Worm (Caenorhabditis elegans) whole organism, L4 larva: Measurements from ENCODE around the gene cal-7.
A peak's percentile ranks its signal among the peaks of the same experiment; 100 is the strongest.

Source experiments
- F10B5.3 ChIP-seq: sonication (generic microtip); optimal IDR thresholded peaks from 2 replicates; lab custom pipeline; 2016; ENCODE audit warnings: mild to moderate bottlenecking, missing genetic modification characterization, missing compliant biosample characterization
- Y75B8A.6 ChIP-seq: fragments of 200-800 bp; sonication (Bioruptor generic); IDR thresholded peaks from 2 replicates; pipeline ENCODE4 v1.3.6; 2022; ENCODE audit warnings: missing genetic modification reagents, missing genetic modification characterization, missing compliant biosample characterization
- aha-1 ChIP-seq: fragments of 150-350 bp; peaks from one replicate; lab custom pipeline; 2014; ENCODE audit warnings: missing biosample characterization, missing genetic modification characterization
- ama-1 ChIP-seq: fragments of 150-350 bp; optimal IDR thresholded peaks from 2 replicates; lab custom pipeline; 2014; ENCODE audit warnings: inconsistent platforms, mixed read lengths
- arid-1 ChIP-seq: fragments of 200-800 bp; sonication (Bioruptor generic); conservative IDR thresholded peaks from 2 replicates; pipeline ENCODE4 v1.3.6; 2022; ENCODE audit warnings: missing genetic modification reagents, missing genetic modification characterization, missing compliant biosample characterization
- ceh-28 ChIP-seq: fragments of 150-350 bp; optimal IDR thresholded peaks from 2 replicates; lab custom pipeline; 2014; ENCODE audit warnings: missing biosample characterization, missing genetic modification reagents, missing genetic modification characterization
- ceh-62 ChIP-seq: sonication (generic microtip); optimal IDR thresholded peaks from 2 replicates; lab custom pipeline; 2017; ENCODE audit warnings: missing biosample characterization, missing genetic modification characterization
- ces-1 ChIP-seq: fragments of 150-350 bp; sonication (generic microtip); optimal IDR thresholded peaks from 4 replicates; lab custom pipeline; 2014; ENCODE audit warnings: missing biosample characterization, missing genetic modification reagents, missing genetic modification characterization
- cey-2 ChIP-seq: sonication (generic microtip); optimal IDR thresholded peaks from 3 replicates; lab custom pipeline; 2017; ENCODE audit warnings: missing genetic modification characterization, mild to moderate bottlenecking, missing compliant biosample characterization, antibody characterized with exemption, borderline replicate concordance; ENCODE audit not compliant: insufficient read depth
- ctbp-1 ChIP-seq: fragments of 200-800 bp; sonication (Bioruptor generic); IDR thresholded peaks from 2 replicates; pipeline ENCODE4 v1.3.6; 2022; ENCODE audit warnings: missing genetic modification reagents, missing genetic modification characterization, missing compliant biosample characterization
- daf-16 ChIP-seq, 3 experiments: sonication (generic microtip); optimal IDR thresholded peaks; 2 replicates each; lab custom pipeline; 2016 to 2017; ENCODE audit warnings: missing genetic modification characterization in 3 of 3, missing genetic modification reagents in 3 of 3, mild to moderate bottlenecking in 2 of 3, missing compliant biosample characterization in 2 of 3, missing biosample characterization in 1 of 3, moderate library complexity in 1 of 3
- dmd-6 ChIP-seq: fragments of 200-800 bp; sonication (Bioruptor generic); IDR thresholded peaks from 2 replicates; pipeline ENCODE4 v1.3.6; 2022; ENCODE audit warnings: missing genetic modification reagents, missing genetic modification characterization, missing compliant biosample characterization
- dpl-1 ChIP-seq: fragments of 150-350 bp; optimal IDR thresholded peaks from 2 replicates; lab custom pipeline; 2014; ENCODE audit warnings: missing biosample characterization, missing genetic modification reagents, missing genetic modification characterization
- dve-1 ChIP-seq: sonication (generic microtip); optimal IDR thresholded peaks from 2 replicates; lab custom pipeline; 2017; ENCODE audit warnings: antibody characterized with exemption, mild to moderate bottlenecking, missing genetic modification characterization, missing compliant biosample characterization; ENCODE audit not compliant: insufficient read depth
- egl-27 ChIP-seq: sonication (generic microtip); optimal IDR thresholded peaks from 3 replicates; lab custom pipeline; 2017; ENCODE audit warnings: missing biosample characterization, missing genetic modification reagents, missing genetic modification characterization
- fkh-10 ChIP-seq: fragments of 150-350 bp; optimal IDR thresholded peaks from 2 replicates; lab custom pipeline; 2014; ENCODE audit warnings: missing biosample characterization, missing genetic modification reagents, missing genetic modification characterization
- jun-1 ChIP-seq: fragments of 150-350 bp; optimal IDR thresholded peaks from 2 replicates; lab custom pipeline; 2014; ENCODE audit warnings: missing biosample characterization, missing genetic modification reagents, missing genetic modification characterization
- lin-13 ChIP-seq: fragments of 150-350 bp; optimal IDR thresholded peaks from 2 replicates; lab custom pipeline; 2014; ENCODE audit warnings: missing biosample characterization, missing genetic modification reagents, missing genetic modification characterization
- lin-15B ChIP-seq: fragments of 150-350 bp; sonication (generic microtip); optimal IDR thresholded peaks from 3 replicates; lab custom pipeline; 2014; ENCODE audit warnings: missing biosample characterization, missing genetic modification characterization
- lin-39 ChIP-seq: fragments of 150-350 bp; optimal IDR thresholded peaks from 2 replicates; lab custom pipeline; 2014; ENCODE audit warnings: missing biosample characterization, missing genetic modification reagents, missing genetic modification characterization
- lsy-2 ChIP-seq, 2 experiments: fragments of 150-350 bp in 1 of 2; sonication (generic microtip) in 1 of 2; optimal IDR thresholded peaks; 2 replicates each; lab custom pipeline; 2014 to 2017; ENCODE audit warnings: missing biosample characterization in 2 of 2, missing genetic modification characterization in 2 of 2
- madf-5 ChIP-seq, 2 experiments: fragments of 200-800 bp; sonication (Bioruptor generic); IDR thresholded peaks; 2 replicates each; pipeline ENCODE4 v1.3.6; 2022; ENCODE audit warnings: missing compliant biosample characterization in 2 of 2, missing genetic modification characterization in 2 of 2
- mep-1 ChIP-seq: fragments of 150-350 bp; sonication (generic microtip); optimal IDR thresholded peaks from 3 replicates; lab custom pipeline; 2014; ENCODE audit warnings: missing biosample characterization, missing genetic modification characterization
- nhr-11 ChIP-seq: fragments of 150-350 bp; optimal IDR thresholded peaks from 2 replicates; lab custom pipeline; 2014; ENCODE audit warnings: missing biosample characterization, missing genetic modification characterization
- nhr-111 ChIP-seq: fragments of 200-800 bp; sonication (Bioruptor generic); optimal IDR thresholded peaks from 2 replicates; lab custom pipeline; 2018; ENCODE audit warnings: mild to moderate bottlenecking, missing genetic modification characterization, missing compliant biosample characterization
- nhr-28 ChIP-seq: fragments of 150-350 bp; optimal IDR thresholded peaks from 2 replicates; lab custom pipeline; 2014; ENCODE audit warnings: missing biosample characterization, missing genetic modification characterization
- nhr-6 ChIP-seq: fragments of 150-350 bp; optimal IDR thresholded peaks from 2 replicates; lab custom pipeline; 2014; ENCODE audit warnings: missing biosample characterization, missing genetic modification characterization
- set-16 ChIP-seq: fragments of 200-800 bp; sonication (Bioruptor generic); IDR thresholded peaks from 2 replicates; pipeline ENCODE4 v1.3.6; 2022; ENCODE audit warnings: missing genetic modification reagents, missing genetic modification characterization, missing compliant biosample characterization
- snpc-1.2 ChIP-seq: fragments of 200-800 bp; sonication (Bioruptor generic); IDR thresholded peaks from 2 replicates; pipeline ENCODE4 v1.3.6; 2022; ENCODE audit warnings: missing genetic modification reagents, missing genetic modification characterization, missing compliant biosample characterization
- unc-62 ChIP-seq, 3 experiments: fragments of 150-350 bp in 1 of 3; sonication (generic microtip); optimal IDR thresholded peaks in 2 of 3; peaks in 1 of 3; 1 replicate in 1 of 3; 2 replicates in 2 of 3; lab custom pipeline; 2014 to 2017; ENCODE audit warnings: missing biosample characterization in 3 of 3, missing genetic modification characterization in 3 of 3, missing genetic modification reagents in 3 of 3, missing genotype in 1 of 3

Gene cal-7

DNA sequence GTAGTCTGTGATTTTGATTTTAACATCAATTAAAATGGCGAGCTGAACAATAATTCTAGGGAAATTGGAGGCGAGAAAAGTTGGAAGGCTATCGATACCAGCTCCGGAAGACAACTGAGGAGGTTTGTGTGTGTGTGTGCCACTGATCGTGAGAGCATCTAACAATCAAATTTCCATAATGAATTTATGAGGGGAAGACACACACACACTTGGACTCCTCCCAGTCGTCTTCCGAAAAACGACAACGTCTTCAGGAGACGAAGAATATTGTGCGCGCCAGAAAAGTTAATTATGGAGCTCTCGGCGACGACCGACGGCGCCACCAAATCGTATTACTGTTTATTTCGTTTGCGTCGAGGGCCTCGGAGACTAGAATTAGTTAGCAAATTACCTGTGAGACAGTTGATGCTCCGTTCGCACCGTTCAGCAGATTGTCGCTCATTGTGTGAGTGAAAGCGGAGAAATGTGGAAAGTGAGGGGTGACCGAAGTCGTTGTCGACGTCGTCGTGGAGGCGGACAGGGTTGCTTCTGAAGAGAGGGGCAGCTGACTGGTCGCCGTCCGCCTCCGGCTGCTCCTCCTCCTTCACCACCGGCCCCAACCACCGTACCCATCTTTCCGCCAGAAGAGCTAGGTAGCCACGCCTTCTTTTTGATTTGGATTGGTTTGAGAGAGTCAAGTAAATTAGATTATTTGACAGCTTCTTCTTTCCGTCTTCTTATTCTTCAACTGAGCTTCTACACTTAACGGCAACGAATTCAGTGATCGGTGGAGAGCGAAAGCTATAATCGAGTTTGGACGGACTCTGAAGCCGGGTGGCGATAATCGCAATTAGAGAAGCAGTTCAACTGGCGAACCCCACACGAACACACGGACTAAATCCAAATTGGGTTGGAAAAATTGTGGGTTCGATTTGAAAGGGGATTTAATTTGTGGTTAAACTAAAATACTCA is 35.2 kb downstream of the cal-7 start, which contains the start of gene unc-42:
Gene unc-42 (minus strand): TSS at position 564 of the 951 bp plus-strand sequence.
- TF ChIP-seq lsy-2 (tag; optimal IDR thresholded peaks at IDR 0.05; lab: Kevin White, UChicago) (peak in 1 of 2 experiments; percentile 40), ctbp-1 (GFP tag; lab: Robert Waterston, UW) (peak; percentile 70), set-16 (peak; percentile 93), dmd-6 (GFP tag; lab: Robert Waterston, UW) (no peak), aha-1 (tag; lab: Kevin White, UChicago) (peak; percentile 2), lin-39 (tag; lab: Kevin White, UChicago) (no peak), fkh-10 (peak; percentile 73), Y75B8A.6 (GFP tag; lab: Robert Waterston, UW) (no peak), lin-15B (tag; lab: Kevin White, UChicago) (no peak), ces-1 (GFP tag; lab: Kevin White, UChicago) (peak; percentile 100), unc-62 (GFP tag; optimal IDR thresholded peaks at IDR 0.05 in 1 of 2; lab: Kevin White, UChicago) (peak in 1 of 2 experiments; percentile 4), unc-62 (tag; optimal IDR thresholded peaks at IDR 0.05; lab: Kevin White, UChicago) (no peak)

DNA sequence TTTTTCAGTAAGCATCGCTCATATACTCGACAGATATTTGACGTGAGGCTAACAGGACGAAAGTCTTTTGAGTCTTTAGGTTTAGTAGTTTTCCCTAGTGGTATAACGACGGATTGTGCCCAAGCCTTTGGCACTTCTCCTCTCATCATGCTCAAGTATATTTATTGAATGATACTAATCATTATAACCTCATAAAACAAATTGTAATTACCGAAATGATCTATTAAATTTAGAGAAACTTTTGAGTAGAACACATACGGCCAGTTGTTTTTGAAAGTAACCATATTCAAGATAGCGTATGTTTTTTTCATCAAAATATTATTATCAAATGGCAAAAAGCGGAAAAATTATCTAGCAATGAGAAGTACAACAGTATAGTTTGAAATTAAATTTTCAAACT is 37.4 kb downstream of the cal-7 start:
- TF ChIP-seq ceh-62 (tag; lab: Kevin White, UChicago), result no peak
- TF ChIP-seq F10B5.3 (tag; lab: Kevin White, UChicago), result no peak
- TF ChIP-seq snpc-1.2, result no peak
- TF ChIP-seq daf-16 (GFP tag; optimal IDR thresholded peaks at IDR 0.05; lab: Kevin White, UChicago), result no peak
- TF ChIP-seq daf-16 (tag; optimal IDR thresholded peaks at IDR 0.05; lab: Kevin White, UChicago), result no peak
- TF ChIP-seq lin-13, result no peak
- TF ChIP-seq arid-1 (GFP tag; lab: Robert Waterston, UW), result no peak

DNA sequence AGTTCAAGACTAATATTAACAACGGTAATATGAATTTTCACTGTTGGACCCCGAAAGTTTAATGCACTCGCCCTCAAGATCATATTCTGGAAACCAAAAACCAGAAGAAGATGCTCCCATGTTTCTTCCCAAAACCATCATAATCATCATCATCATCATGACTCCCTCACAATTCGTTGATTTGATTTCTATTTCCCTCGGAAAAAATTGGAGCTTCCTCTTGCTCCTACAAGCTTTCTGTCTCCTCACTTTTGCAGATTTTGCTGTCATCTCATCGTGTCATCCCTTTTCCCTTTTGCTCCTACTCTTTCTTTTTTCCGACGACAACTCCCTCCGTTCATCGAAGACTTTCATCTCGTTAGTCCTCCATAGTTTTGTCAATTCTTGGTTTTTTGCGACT is 38.1 kb downstream of the cal-7 start, which contains the start of gene F46B6.2:
Gene F46B6.2 (plus strand): TSS at position 316 of the 400 bp plus-strand sequence.
- TF ChIP-seq ctbp-1 (GFP tag; lab: Robert Waterston, UW), result 0 out of 2 replicates have a peak, but pooled peaks have one; percentile 40
- TF ChIP-seq dpl-1 (GFP tag; lab: Kevin White, UChicago), result no peak
- no peak for TF ChIP-seq ceh-28

ce11 chrV:9775734-9776133 is 41.8 kb downstream of the cal-7 start, which contains the start of gene F46B6.12:
TSS of gene F46B6.12 (minus strand) at chrV:9775834.
- TF ChIP-seq unc-62 (GFP tag; optimal IDR thresholded peaks at IDR 0.05 in 1 of 2; lab: Kevin White, UChicago) (peak in 1 of 2 experiments; percentile 38), unc-62 (tag; optimal IDR thresholded peaks at IDR 0.05; lab: Kevin White, UChicago) (no peak), nhr-11 (tag; lab: Kevin White, UChicago) (no peak)

DNA sequence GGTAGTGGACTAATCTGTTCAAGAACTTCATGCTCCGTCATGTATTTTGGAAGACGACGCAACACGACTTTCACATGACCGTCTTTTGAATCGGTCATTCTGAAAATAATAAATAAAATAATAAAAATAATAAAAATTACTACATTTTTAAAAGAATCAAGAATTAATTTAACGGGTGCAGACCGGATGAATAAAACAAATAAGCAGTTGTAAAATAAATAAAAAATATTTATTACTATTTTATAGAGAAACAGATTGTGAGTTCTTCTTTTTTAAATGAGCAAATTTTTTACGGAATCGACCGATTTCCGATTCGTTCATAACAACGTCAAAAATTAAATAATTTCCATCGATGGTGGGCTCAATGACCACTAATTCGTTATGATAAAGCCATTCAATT is 43.7 kb downstream of the cal-7 start, which contains the start of gene smg-4:
Gene smg-4 (minus strand): TSS at position 101 of the 400 bp plus-strand sequence.
- TF ChIP-seq nhr-6 (tag; lab: Kevin White, UChicago) (no peak), madf-5 (GFP tag; IDR thresholded peaks at IDR 0.05; lab: Robert Waterston, UW) (no peak), nhr-111 (GFP tag; lab: Kevin White, UChicago) (no peak), dmd-6 (GFP tag; lab: Robert Waterston, UW) (no peak), ama-1 (lab: Kevin White, UChicago) (no peak), nhr-11 (tag; lab: Kevin White, UChicago) (no peak), jun-1 (no peak), egl-27 (no peak), nhr-28 (tag; lab: Kevin White, UChicago) (no peak), cey-2 (tag; lab: Kevin White, UChicago) (no peak), dve-1 (tag; lab: Kevin White, UChicago) (no peak), mep-1 (tag; lab: Kevin White, UChicago) (no peak)
